Fruit fly (Drosophila melanogaster) whole organism, embryonic: Measurements from ENCODE around the gene Cnot4.
A peak's percentile ranks its signal among the peaks of the same experiment; 100 is the strongest.

Experiments used
- Antp ChIP-seq: fragments of 200-800 bp; sonication (Bioruptor generic); optimal IDR thresholded peaks from 3 replicates; lab custom pipeline; 2016; ENCODE audit warnings: missing biosample characterization, missing genetic modification characterization
- Bdp1 ChIP-seq: fragments of 200-800 bp; sonication (Bioruptor generic); optimal IDR thresholded peaks from 3 replicates; lab custom pipeline; 2016; ENCODE audit warnings: missing biosample characterization, missing genetic modification characterization
- Bgb ChIP-seq: fragments of 200-800 bp; sonication (Bioruptor generic); IDR thresholded peaks from 2 replicates; pipeline ENCODE4 v1.3.6; 2022; ENCODE audit warnings: missing biosample characterization, missing genetic modification characterization; ENCODE audit not compliant: partially characterized antibody
- CG10462 ChIP-seq: fragments of 200-800 bp; sonication (Bioruptor generic); optimal IDR thresholded peaks from 2 replicates; lab custom pipeline; 2016; ENCODE audit warnings: missing biosample characterization, missing genetic modification characterization
- CG11696 ChIP-seq: fragments of 200-800 bp; sonication (Bioruptor generic); IDR thresholded peaks from 2 replicates; pipeline ENCODE4 v1.3.6; 2022; ENCODE audit warnings: missing biosample characterization, missing genetic modification characterization
- CG13624 ChIP-seq: fragments of 200-800 bp; sonication (Bioruptor generic); optimal IDR thresholded peaks from 2 replicates; lab custom pipeline; 2016; ENCODE audit warnings: missing biosample characterization, missing genetic modification characterization
- CG13894 ChIP-seq: fragments of 200-800 bp; sonication (Bioruptor generic); optimal IDR thresholded peaks from 3 replicates; lab custom pipeline; 2018; ENCODE audit warnings: missing biosample characterization, mild to moderate bottlenecking, missing genetic modification characterization, moderate library complexity
- CG15514 ChIP-seq: fragments of 200-800 bp; sonication (Bioruptor generic); optimal IDR thresholded peaks from 3 replicates; lab custom pipeline; 2017; ENCODE audit warnings: missing biosample characterization, missing genetic modification characterization, mild to moderate bottlenecking, moderate library complexity, missing genetic modification reagents
- CG17829 ChIP-seq: fragments of 200-800 bp; optimal IDR thresholded peaks from 2 replicates; lab custom pipeline; 2019; ENCODE audit warnings: missing biosample characterization, mild to moderate bottlenecking, missing genetic modification characterization, moderate library complexity
- CG1792 ChIP-seq: fragments of 200-800 bp; sonication (Bioruptor generic); optimal IDR thresholded peaks from 2 replicates; lab custom pipeline; 2016; ENCODE audit warnings: missing biosample characterization, missing genetic modification characterization
- CG18599 ChIP-seq: fragments of 200-800 bp; sonication (Bioruptor generic); optimal IDR thresholded peaks from 3 replicates; lab custom pipeline; 2017; ENCODE audit warnings: missing biosample characterization, missing genetic modification characterization, mild to moderate bottlenecking, moderate library complexity, missing genetic modification reagents
- CG34224 ChIP-seq: fragments of 200-800 bp; sonication (Bioruptor generic); IDR thresholded peaks from 3 replicates; pipeline ENCODE4 v1.3.6; 2022; ENCODE audit warnings: missing biosample characterization, missing genetic modification characterization; ENCODE audit not compliant: partially characterized antibody
- CG34422 ChIP-seq: fragments of 200-800 bp; sonication (Bioruptor generic); IDR thresholded peaks from 3 replicates; pipeline ENCODE4 v1.3.6; 2022; ENCODE audit warnings: missing biosample characterization, missing genetic modification characterization
- CG4854 ChIP-seq: fragments of 200-800 bp; sonication (Bioruptor generic); optimal IDR thresholded peaks from 2 replicates; lab custom pipeline; 2016; ENCODE audit warnings: missing biosample characterization, missing genetic modification characterization, inconsistent platforms
- CG5180 ChIP-seq: fragments of 200-800 bp; sonication (Bioruptor generic); optimal IDR thresholded peaks from 3 replicates; lab custom pipeline; 2017; ENCODE audit warnings: missing biosample characterization, missing genetic modification characterization, mild to moderate bottlenecking, moderate library complexity, missing genetic modification reagents
- CG8359 ChIP-seq: fragments of 200-800 bp; sonication (Bioruptor generic); optimal IDR thresholded peaks from 2 replicates; lab custom pipeline; 2017; ENCODE audit warnings: missing biosample characterization, mild to moderate bottlenecking, missing genetic modification characterization, borderline replicate concordance
- CHES-1-like ChIP-seq: fragments of 200-800 bp; sonication (Bioruptor generic); optimal IDR thresholded peaks from 2 replicates; lab custom pipeline; 2016; ENCODE audit warnings: missing biosample characterization, missing genetic modification characterization
- D19B ChIP-seq: fragments of 200-800 bp; sonication (Bioruptor generic); optimal IDR thresholded peaks from 2 replicates; lab custom pipeline; 2017; ENCODE audit warnings: missing biosample characterization, mild to moderate bottlenecking, missing genetic modification characterization
- Deaf1 ChIP-seq: fragments of 200-800 bp; optimal IDR thresholded peaks from 3 replicates; lab custom pipeline; 2019; ENCODE audit warnings: missing biosample characterization, mild to moderate bottlenecking, missing genetic modification characterization, moderate library complexity
- Eip74EF ChIP-seq, 2 experiments: fragments of 200-800 bp in 1 of 2; fragments of >200 bp in 1 of 2; sonication (Bioruptor generic) in 1 of 2; optimal IDR thresholded peaks; 2 replicates each; lab custom pipeline; 2017 to 2019; ENCODE audit warnings: missing biosample characterization in 2 of 2, missing genetic modification characterization in 2 of 2, mild to moderate bottlenecking in 1 of 2, moderate library complexity in 1 of 2
- HmgZ ChIP-seq: fragments of 200-800 bp; sonication (Bioruptor generic); optimal IDR thresholded peaks from 2 replicates; lab custom pipeline; 2018; ENCODE audit warnings: missing biosample characterization, mild to moderate bottlenecking, missing genetic modification characterization
- Hmx ChIP-seq: fragments of 200-800 bp; sonication (Bioruptor generic); optimal IDR thresholded peaks from 2 replicates; lab custom pipeline; 2016; ENCODE audit warnings: missing biosample characterization, missing genetic modification characterization
- Hr39 ChIP-seq: fragments of >200 bp; optimal IDR thresholded peaks from 2 replicates; lab custom pipeline; 2017
- Jarid2 ChIP-seq: fragments of 200-800 bp; sonication (Bioruptor generic); optimal IDR thresholded peaks from 3 replicates; lab custom pipeline; 2017; ENCODE audit warnings: mild to moderate bottlenecking, missing biosample characterization, missing genetic modification reagents, missing genetic modification characterization
- Mad ChIP-seq: fragments of 200-800 bp; sonication (Bioruptor generic); optimal IDR thresholded peaks from 2 replicates; lab custom pipeline; 2016; ENCODE audit warnings: missing biosample characterization, missing genetic modification characterization
- Max ChIP-seq: fragments of 200-800 bp; sonication (Bioruptor generic); optimal IDR thresholded peaks from 2 replicates; lab custom pipeline; 2016; ENCODE audit warnings: missing biosample characterization, mild to moderate bottlenecking, missing genetic modification characterization
- NK7.1 ChIP-seq: fragments of 200-800 bp; sonication (Bioruptor generic); optimal IDR thresholded peaks from 3 replicates; lab custom pipeline; 2016; ENCODE audit warnings: missing biosample characterization, missing genetic modification characterization
- Nf-YB ChIP-seq: fragments of 200-800 bp; sonication (Bioruptor generic); optimal IDR thresholded peaks from 3 replicates; lab custom pipeline; 2019; ENCODE audit warnings: missing biosample characterization, mild to moderate bottlenecking, missing genetic modification characterization, moderate library complexity
- Poxn ChIP-seq: fragments of 200-800 bp; sonication (Bioruptor generic); IDR thresholded peaks from 2 replicates; pipeline ENCODE4 v1.3.6; 2022; ENCODE audit warnings: missing biosample characterization, missing genetic modification characterization
- Ptx1 ChIP-seq: fragments of 200-800 bp; sonication (Bioruptor generic); IDR thresholded peaks from 2 replicates; pipeline ENCODE4 v1.3.6; 2022; ENCODE audit warnings: missing biosample characterization, missing genetic modification characterization
- Sry-δ ChIP-seq: fragments of 200-800 bp; sonication (Bioruptor generic); optimal IDR thresholded peaks from 2 replicates; lab custom pipeline; 2016; ENCODE audit warnings: missing biosample characterization, missing genetic modification characterization
- Tbp ChIP-seq: fragments of >200 bp; optimal IDR thresholded peaks from 2 replicates; lab custom pipeline; 2018; ENCODE audit warnings: missing biosample characterization, missing genetic modification characterization
- YL-1 ChIP-seq: fragments of 200-800 bp; sonication (Bioruptor generic); optimal IDR thresholded peaks from 3 replicates; lab custom pipeline; 2017; ENCODE audit warnings: missing biosample characterization, mild to moderate bottlenecking, missing genetic modification characterization
- al ChIP-seq: fragments of 200-800 bp; sonication (Bioruptor generic); IDR thresholded peaks from 2 replicates; pipeline ENCODE4 v1.3.6; 2022; ENCODE audit warnings: missing biosample characterization, missing genetic modification characterization
- bigmax ChIP-seq: fragments of 200-800 bp; sonication (Bioruptor generic); optimal IDR thresholded peaks from 2 replicates; lab custom pipeline; 2018; ENCODE audit warnings: missing biosample characterization, mild to moderate bottlenecking, missing genetic modification characterization
- cato ChIP-seq: fragments of 200-800 bp; sonication (Bioruptor generic); optimal IDR thresholded peaks from 2 replicates; lab custom pipeline; 2016; ENCODE audit warnings: missing biosample characterization, missing genetic modification characterization, borderline replicate concordance
- chif ChIP-seq, 2 experiments: fragments of 200-800 bp; sonication (Bioruptor generic); optimal IDR thresholded peaks; 3 replicates each; lab custom pipeline; 2016; ENCODE audit warnings: missing biosample characterization in 2 of 2, missing genetic modification characterization in 2 of 2
- da ChIP-seq: fragments of 200-800 bp; sonication (Bioruptor generic); optimal IDR thresholded peaks from 2 replicates; lab custom pipeline; 2016; ENCODE audit warnings: missing biosample characterization, missing genetic modification characterization
- dysf ChIP-seq: fragments of 200-800 bp; sonication (Bioruptor generic); IDR thresholded peaks from 3 replicates; pipeline ENCODE4 v1.3.6; 2022; ENCODE audit warnings: missing biosample characterization, missing genetic modification characterization
- fd3F ChIP-seq: fragments of 200-800 bp; sonication (Bioruptor generic); optimal IDR thresholded peaks from 2 replicates; lab custom pipeline; 2018; ENCODE audit warnings: missing biosample characterization, mild to moderate bottlenecking, missing genetic modification characterization, moderate library complexity
- grn ChIP-seq: fragments of 200-800 bp; sonication (Bioruptor generic); optimal IDR thresholded peaks from 3 replicates; lab custom pipeline; 2017; ENCODE audit warnings: missing biosample characterization, missing genetic modification characterization
- lmd ChIP-seq: fragments of 200-800 bp; sonication (Bioruptor generic); IDR thresholded peaks from 2 replicates; pipeline ENCODE4 v1.3.6; 2022; ENCODE audit warnings: missing biosample characterization, missing genetic modification characterization
- pita ChIP-seq: fragments of 200-800 bp; sonication (Bioruptor generic); optimal IDR thresholded peaks from 2 replicates; lab custom pipeline; 2017; ENCODE audit warnings: missing biosample characterization, mild to moderate bottlenecking, missing genetic modification characterization
- prd ChIP-seq, 3 experiments: fragments of >200 bp in 2 of 3; fragments of 200-800 bp in 1 of 3; sonication (Bioruptor generic) in 1 of 3; optimal IDR thresholded peaks in 2 of 3; IDR thresholded peaks in 1 of 3; 2 replicates in 2 of 3; 3 replicates in 1 of 3; pipeline versions ENCODE4 v1.3.6 to Lab custom; 2017 to 2022; ENCODE audit warnings: missing biosample characterization in 1 of 3, missing genetic modification characterization in 1 of 3
- row ChIP-seq: fragments of 200-800 bp; sonication (Bioruptor generic); IDR thresholded peaks from 3 replicates; pipeline ENCODE4 v1.3.6; 2022; ENCODE audit warnings: missing biosample characterization, missing genetic modification characterization
- scrt ChIP-seq: fragments of 200-800 bp; sonication (Bioruptor generic); optimal IDR thresholded peaks from 2 replicates; lab custom pipeline; 2018; ENCODE audit warnings: missing biosample characterization, mild to moderate bottlenecking, missing genetic modification characterization, moderate library complexity
- sisA ChIP-seq: fragments of 200-800 bp; sonication (Bioruptor generic); IDR thresholded peaks from 2 replicates; pipeline ENCODE4 v1.3.6; 2022; ENCODE audit warnings: missing biosample characterization, missing genetic modification characterization
- tll ChIP-seq, 2 experiments: fragments of 200-800 bp in 1 of 2; fragments of >200 bp in 1 of 2; sonication (Bioruptor generic) in 1 of 2; optimal IDR thresholded peaks; 2 replicates each; lab custom pipeline; 2017 to 2019; ENCODE audit warnings: missing biosample characterization in 2 of 2, missing genetic modification characterization in 2 of 2, mild to moderate bottlenecking in 1 of 2, moderate library complexity in 1 of 2
- trem ChIP-seq: fragments of 200-800 bp; optimal IDR thresholded peaks from 3 replicates; lab custom pipeline; 2019; ENCODE audit warnings: missing biosample characterization, mild to moderate bottlenecking, missing genetic modification characterization, moderate library complexity
- unc-4 ChIP-seq: fragments of 200-800 bp; sonication (Bioruptor generic); IDR thresholded peaks from 2 replicates; pipeline ENCODE4 v1.3.6; 2022; ENCODE audit warnings: missing biosample characterization, missing genetic modification characterization; ENCODE audit not compliant: partially characterized antibody

The Cnot4 gene

DNA sequence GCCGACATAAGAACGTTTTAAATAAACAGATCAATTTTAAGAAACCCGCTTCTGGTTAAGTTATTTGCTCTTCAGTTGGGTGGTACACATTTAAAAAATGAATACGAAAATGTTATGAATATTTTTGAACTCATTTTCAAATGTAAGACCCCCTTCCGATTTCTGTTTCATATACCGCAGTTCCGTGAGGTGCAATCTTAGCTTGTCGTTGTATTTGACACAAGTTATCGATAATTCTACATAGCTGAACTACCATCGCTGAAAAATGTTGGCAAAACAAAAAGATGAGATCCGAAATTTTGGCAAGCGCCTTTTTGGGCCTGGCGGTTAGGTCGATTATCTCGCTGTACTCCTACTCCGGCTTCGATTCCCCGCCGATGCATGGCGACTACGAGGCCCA is 16.7 kb upstream of the Cnot4 start, which contains the start of gene gny (continued):
- TF ChIP-seq CG11696 (GFP tag; lab: Robert Waterston, UW) (no peak), Sry-δ (GFP tag; lab: Kevin White, UChicago) (peak; percentile 87), unc-4 (0 out of 2 replicates have a peak, but pooled peaks have one; percentile 31), Nf-YB (no peak), trem (tag; lab: Kevin White, UChicago) (peak; percentile 24), CG10462 (GFP tag; lab: Kevin White, UChicago) (no peak), pita (GFP tag; lab: Kevin White, UChicago) (no peak), Hr39 (lab: Kevin White, UChicago) (no peak), Antp (no peak), NK7.1 (no peak), CG15514 (GFP tag; lab: Kevin White, UChicago) (peak; percentile 6), CG8359 (GFP tag; lab: Kevin White, UChicago) (no peak), tll (GFP tag; optimal IDR thresholded peaks at IDR 0.05; lab: Kevin White, UChicago) (no peak), sisA (no peak), bigmax (GFP tag; lab: Kevin White, UChicago) (no peak), CG34422 (GFP tag; lab: Robert Waterston, UW) (no peak), CG18599 (no peak), YL-1 (GFP tag; lab: Kevin White, UChicago) (peak; percentile 40), CG17829 (tag; lab: Kevin White, UChicago) (no peak), CG5180 (GFP tag; lab: Kevin White, UChicago) (no peak), Bdp1 (GFP tag; lab: Kevin White, UChicago) (no peak), CG34224 (GFP tag; lab: Robert Waterston, UW) (no peak), cato (GFP tag; lab: Kevin White, UChicago) (no peak), lmd (GFP tag; lab: Robert Waterston, UW) (no peak), scrt (no peak), row (GFP tag; lab: Robert Waterston, UW) (peak; percentile 26; the same call in 1 of the 3 replicates), CG1792 (GFP tag; lab: Kevin White, UChicago) (no peak), Hmx (GFP tag; lab: Kevin White, UChicago) (no peak)

DNA sequence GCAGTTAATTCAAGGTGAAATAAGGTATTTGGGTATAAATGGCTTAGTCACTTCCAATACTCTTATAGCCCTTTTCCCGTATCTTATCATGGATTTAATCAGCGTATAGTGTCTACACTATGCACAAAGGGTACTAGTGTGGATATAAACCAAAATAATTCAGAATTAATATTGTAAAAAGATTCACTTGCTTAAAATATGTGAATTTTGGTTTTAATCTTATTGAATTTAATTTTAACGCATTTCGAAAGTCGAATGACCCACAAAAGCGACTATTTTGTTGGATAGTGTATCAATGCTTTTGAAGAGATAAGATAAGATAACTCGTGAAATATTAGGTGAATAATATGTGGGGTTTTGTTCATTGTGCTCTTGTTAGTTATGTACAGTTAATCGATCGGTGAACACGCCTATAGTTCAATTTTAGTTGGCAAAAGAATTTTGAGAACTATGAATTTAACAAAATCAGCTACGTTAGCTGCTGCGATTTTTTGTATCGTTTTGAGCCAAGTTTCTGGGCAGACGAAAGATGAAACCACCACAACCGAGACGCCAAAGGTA is 14.5 kb upstream of the Cnot4 start, which contains the start of gene CG5096:
Gene CG5096 (plus strand): TSS at position 374 of the 561 bp plus-strand sequence.
- TF ChIP-seq Jarid2 (GFP tag; lab: Kevin White, UChicago) (no peak), CG4854 (GFP tag; lab: Kevin White, UChicago) (peak; percentile 79), Poxn (GFP tag; lab: Robert Waterston, UW) (peak; percentile 52; the same call in 1 of the 2 replicates), Bgb (GFP tag; lab: Robert Waterston, UW) (no peak), Ptx1 (GFP tag; lab: Robert Waterston, UW) (peak; percentile 89), grn (GFP tag; lab: Kevin White, UChicago) (peak; percentile 97), HmgZ (tag; lab: Kevin White, UChicago) (peak; percentile 95), CG13624 (GFP tag; lab: Kevin White, UChicago) (peak; percentile 79), Tbp (GFP tag; lab: Kevin White, UChicago) (no peak), Deaf1 (peak; percentile 75), prd (optimal IDR thresholded peaks at IDR 0.05; lab: Kevin White, UChicago) (no peak), prd (GFP tag; IDR thresholded peaks at IDR 0.05; lab: Robert Waterston, UW) (peak; percentile 87), dysf (GFP tag; lab: Robert Waterston, UW) (peak; percentile 90), Eip74EF (GFP tag; optimal IDR thresholded peaks at IDR 0.05; lab: Kevin White, UChicago) (peak in 1 of 2 experiments; percentile 87), al (peak; percentile 78), Max (GFP tag; lab: Kevin White, UChicago) (peak; percentile 70), chif (GFP tag; optimal IDR thresholded peaks at IDR 0.05; lab: Kevin White, UChicago) (peak; percentile 62 to 64), da (GFP tag; lab: Kevin White, UChicago) (peak; percentile 66), fd3F (GFP tag; lab: Kevin White, UChicago) (peak; percentile 87), CHES-1-like (peak; percentile 62), CG13894 (tag; lab: Kevin White, UChicago) (peak; percentile 96), D19B (GFP tag; lab: Kevin White, UChicago) (peak; percentile 81), Mad (peak; percentile 47), lmd (GFP tag; lab: Robert Waterston, UW) (peak; percentile 86)
